Worm (Caenorhabditis elegans) whole organism, young adult: ENCODE results near the gene shw-1.

Source experiments
- B0336.3 ChIP-seq: fragments of 200-800 bp; sonication (Bioruptor generic); IDR thresholded peaks from 2 replicates; pipeline ENCODE4 v1.3.6; 2022; ENCODE audit warnings: missing genetic modification characterization, missing compliant biosample characterization
- C06A6.2 ChIP-seq: fragments of 200-800 bp; sonication (Bioruptor generic); conservative IDR thresholded peaks from 2 replicates; pipeline ENCODE4 v1.3.6; 2022; ENCODE audit warnings: missing genetic modification characterization, missing compliant biosample characterization
- C17E4.6 ChIP-seq: fragments of 200-800 bp; sonication (Bioruptor generic); IDR thresholded peaks from 2 replicates; pipeline ENCODE4 v1.3.6; 2022; ENCODE audit warnings: missing genetic modification reagents, missing genetic modification characterization, missing compliant biosample characterization
- D2030.7 ChIP-seq: fragments of 200-800 bp; sonication (Bioruptor generic); IDR thresholded peaks from 2 replicates; pipeline ENCODE4 v1.3.6; 2022; ENCODE audit warnings: missing genetic modification reagents, missing genetic modification characterization, missing compliant biosample characterization
- F10E7.11 ChIP-seq: sonication (generic microtip); optimal IDR thresholded peaks from 2 replicates; lab custom pipeline; 2017; ENCODE audit warnings: mild to moderate bottlenecking, missing genetic modification characterization, moderate library complexity, missing compliant biosample characterization
- F22D6.2 ChIP-seq: sonication (generic microtip); optimal IDR thresholded peaks from 2 replicates; lab custom pipeline; 2016; ENCODE audit warnings: mild to moderate bottlenecking, missing genetic modification characterization, missing compliant biosample characterization
- F33H1.4 ChIP-seq: fragments of 200-800 bp; sonication (Bioruptor generic); IDR thresholded peaks from 2 replicates; pipeline ENCODE4 v1.3.6; 2022; ENCODE audit warnings: missing genetic modification reagents, missing genetic modification characterization, missing compliant biosample characterization
- F57C9.4 ChIP-seq: sonication (generic microtip); optimal IDR thresholded peaks from 2 replicates; lab custom pipeline; 2017; ENCODE audit warnings: mild to moderate bottlenecking, missing genetic modification characterization, missing compliant biosample characterization
- K12H6.12 ChIP-seq: fragments of 200-800 bp; sonication (Bioruptor generic); optimal IDR thresholded peaks from 2 replicates; lab custom pipeline; 2018; ENCODE audit warnings: mild to moderate bottlenecking, missing genetic modification characterization, missing compliant biosample characterization
- T07F8.4 ChIP-seq: sonication (generic microtip); optimal IDR thresholded peaks from 2 replicates; lab custom pipeline; 2016; ENCODE audit warnings: mild to moderate bottlenecking, missing genetic modification characterization, moderate library complexity, missing compliant biosample characterization
- Y53F4B.3 ChIP-seq: fragments of 200-800 bp; sonication (Bioruptor generic); IDR thresholded peaks from 2 replicates; pipeline ENCODE4 v1.3.6; 2022; ENCODE audit warnings: missing genetic modification reagents, missing genetic modification characterization, missing compliant biosample characterization
- Y53G8AR.9 ChIP-seq: fragments of 200-800 bp; sonication (Bioruptor generic); conservative IDR thresholded peaks from 2 replicates; pipeline ENCODE4 v1.3.6; 2022; ENCODE audit warnings: missing genetic modification reagents, missing genetic modification characterization, missing compliant biosample characterization
- Y79H2A.3 ChIP-seq: fragments of 200-800 bp; sonication (Bioruptor generic); conservative IDR thresholded peaks from 2 replicates; pipeline ENCODE4 v1.3.6; 2022; ENCODE audit warnings: missing genetic modification reagents, missing genetic modification characterization, missing compliant biosample characterization
- ama-1 ChIP-seq, 3 experiments: fragments of 150-350 bp in 1 of 3; sonication (generic microtip) in 2 of 3; optimal IDR thresholded peaks; 2 replicates each; lab custom pipeline; 2014 to 2018; ENCODE audit warnings: missing biosample characterization in 2 of 3, missing genetic modification characterization in 2 of 3, missing genetic modification reagents in 2 of 3
- athp-1 ChIP-seq: sonication (generic microtip); optimal IDR thresholded peaks from 2 replicates; lab custom pipeline; 2017; ENCODE audit warnings: mild to moderate bottlenecking, missing genetic modification characterization, missing compliant biosample characterization
- attf-3 ChIP-seq: fragments of 200-800 bp; sonication (Bioruptor generic); conservative IDR thresholded peaks from 2 replicates; pipeline ENCODE4 v1.3.6; 2022; ENCODE audit warnings: missing genetic modification reagents, missing genetic modification characterization, missing compliant biosample characterization
- attf-6 ChIP-seq: fragments of 200-800 bp; sonication (Bioruptor generic); IDR thresholded peaks from 2 replicates; pipeline ENCODE4 v1.3.6; 2022; ENCODE audit warnings: missing genetic modification reagents, missing genetic modification characterization, missing compliant biosample characterization
- cebp-1 ChIP-seq, 2 experiments: fragments of 200-800 bp in 1 of 2; sonication (Bioruptor generic) in 1 of 2; sonication (generic microtip) in 1 of 2; IDR thresholded peaks in 1 of 2; optimal IDR thresholded peaks in 1 of 2; 2 replicates each; pipeline versions ENCODE4 v1.3.6 to Lab custom; 2017 to 2022; ENCODE audit warnings: missing compliant biosample characterization in 2 of 2, missing genetic modification characterization in 2 of 2, mild to moderate bottlenecking in 1 of 2, missing genetic modification reagents in 1 of 2, moderate library complexity in 1 of 2
- ceh-27 ChIP-seq: fragments of 200-800 bp; sonication (Bioruptor generic); optimal IDR thresholded peaks from 2 replicates; lab custom pipeline; 2018; ENCODE audit warnings: mild to moderate bottlenecking, missing genetic modification characterization, moderate library complexity, missing compliant biosample characterization
- die-1 ChIP-seq: sonication (generic microtip); optimal IDR thresholded peaks from 2 replicates; lab custom pipeline; 2016; ENCODE audit warnings: missing genotype, mild to moderate bottlenecking, missing genetic modification characterization, missing compliant biosample characterization
- dox-1 ChIP-seq: fragments of 200-800 bp; sonication (Bioruptor generic); IDR thresholded peaks from 2 replicates; pipeline ENCODE4 v1.3.6; 2022; ENCODE audit warnings: missing genetic modification reagents, missing genetic modification characterization, missing compliant biosample characterization
- efl-1 ChIP-seq: fragments of 150-350 bp; optimal IDR thresholded peaks from 2 replicates; lab custom pipeline; 2014; ENCODE audit warnings: missing biosample characterization, missing genetic modification reagents, missing genetic modification characterization
- egl-44 ChIP-seq: fragments of 200-800 bp; sonication (Bioruptor generic); IDR thresholded peaks from 2 replicates; pipeline ENCODE4 v1.3.6; 2022; ENCODE audit warnings: missing genetic modification reagents, missing genetic modification characterization, missing compliant biosample characterization
- ekl-4 ChIP-seq: fragments of 200-800 bp; sonication (Bioruptor generic); IDR thresholded peaks from 2 replicates; pipeline ENCODE4 v1.3.6; 2022; ENCODE audit warnings: missing genetic modification reagents, missing genetic modification characterization, missing compliant biosample characterization
- him-1 ChIP-seq: sonication (generic microtip); optimal IDR thresholded peaks from 2 replicates; lab custom pipeline; 2016; ENCODE audit warnings: missing genotype, missing genetic modification reagents, missing genetic modification characterization, missing compliant biosample characterization
- hlh-26 ChIP-seq: fragments of 200-800 bp; sonication (Bioruptor generic); conservative IDR thresholded peaks from 2 replicates; pipeline ENCODE4 v1.3.6; 2022; ENCODE audit warnings: missing genetic modification reagents, missing genetic modification characterization, missing compliant biosample characterization
- hrde-1 ChIP-seq: sonication (generic microtip); optimal IDR thresholded peaks from 2 replicates; lab custom pipeline; 2016; ENCODE audit warnings: missing genetic modification characterization, mild to moderate bottlenecking, missing compliant biosample characterization, moderate library complexity, missing genotype, missing genetic modification reagents, borderline replicate concordance
- lag-1 ChIP-seq: fragments of 200-800 bp; sonication (Bioruptor generic); IDR thresholded peaks from 2 replicates; pipeline ENCODE4 v1.3.6; 2022; ENCODE audit warnings: missing genetic modification reagents, missing genetic modification characterization, missing compliant biosample characterization
- madf-10 ChIP-seq: sonication (generic microtip); optimal IDR thresholded peaks from 2 replicates; lab custom pipeline; 2016; ENCODE audit warnings: mild to moderate bottlenecking, missing genetic modification characterization, missing compliant biosample characterization
- mes-4 ChIP-seq: sonication (generic microtip); optimal IDR thresholded peaks from 2 replicates; lab custom pipeline; 2016; ENCODE audit warnings: missing genotype, missing genetic modification characterization, missing compliant biosample characterization
- nhr-90 ChIP-seq: sonication (generic microtip); optimal IDR thresholded peaks from 2 replicates; lab custom pipeline; 2016; ENCODE audit warnings: missing genotype, mild to moderate bottlenecking, missing genetic modification characterization, missing compliant biosample characterization
- pbrm-1 ChIP-seq: fragments of 200-800 bp; sonication (Bioruptor generic); IDR thresholded peaks from 2 replicates; pipeline ENCODE4 v1.3.6; 2022; ENCODE audit warnings: missing genetic modification reagents, missing genetic modification characterization, missing compliant biosample characterization
- pha-4 ChIP-seq: fragments of 150-350 bp; sonication (generic microtip); optimal IDR thresholded peaks from 2 replicates; lab custom pipeline; 2014; ENCODE audit warnings: missing biosample characterization, missing genetic modification reagents, missing genetic modification characterization
- rcor-1 ChIP-seq: fragments of 200-800 bp; sonication (Bioruptor generic); IDR thresholded peaks from 2 replicates; pipeline ENCODE4 v1.3.6; 2022; ENCODE audit warnings: missing genetic modification reagents, missing genetic modification characterization, missing compliant biosample characterization
- rec-8 ChIP-seq, 2 experiments: sonication (generic microtip); optimal IDR thresholded peaks; 2 replicates each; lab custom pipeline; 2016; ENCODE audit warnings: mild to moderate bottlenecking in 2 of 2, missing genetic modification characterization in 2 of 2, missing genetic modification reagents in 2 of 2, missing genotype in 2 of 2, missing biosample characterization in 1 of 2, missing compliant biosample characterization in 1 of 2, moderate library complexity in 1 of 2
- rpc-1 ChIP-seq, 2 experiments: fragments of 150-350 bp in 1 of 2; sonication (generic microtip) in 1 of 2; optimal IDR thresholded peaks; 2 replicates each; lab custom pipeline; 2014 to 2018; ENCODE audit warnings: missing biosample characterization in 1 of 2, missing genetic modification characterization in 1 of 2, missing genetic modification reagents in 1 of 2, missing genotype in 1 of 2
- sdz-38 ChIP-seq: sonication (generic microtip); optimal IDR thresholded peaks from 2 replicates; lab custom pipeline; 2016; ENCODE audit warnings: missing genotype, missing genetic modification characterization, missing compliant biosample characterization
- snpc-1.1 ChIP-seq: sonication (generic microtip); optimal IDR thresholded peaks from 2 replicates; lab custom pipeline; 2017; ENCODE audit warnings: missing genetic modification characterization, mild to moderate bottlenecking, missing compliant biosample characterization, antibody characterized with exemption, moderate library complexity, missing genotype, missing genetic modification reagents; ENCODE audit not compliant: insufficient read depth
- tlf-1 ChIP-seq: fragments of 200-800 bp; sonication (Bioruptor generic); optimal IDR thresholded peaks from 2 replicates; lab custom pipeline; 2018; ENCODE audit warnings: mild to moderate bottlenecking, missing genetic modification characterization, missing compliant biosample characterization
- unc-130 ChIP-seq: sonication (generic microtip); optimal IDR thresholded peaks from 2 replicates; lab custom pipeline; 2016; ENCODE audit warnings: missing genetic modification reagents, missing genetic modification characterization, missing compliant biosample characterization
- zfh-2 ChIP-seq: fragments of 200-800 bp; sonication (Bioruptor generic); conservative IDR thresholded peaks from 2 replicates; pipeline ENCODE4 v1.3.6; 2022; ENCODE audit warnings: missing genetic modification reagents, missing genetic modification characterization, missing compliant biosample characterization
- ztf-25 ChIP-seq: fragments of 200-800 bp; sonication (Bioruptor generic); IDR thresholded peaks from 2 replicates; pipeline ENCODE4 v1.3.6; 2022; ENCODE audit warnings: missing genetic modification reagents, missing genetic modification characterization, missing compliant biosample characterization
- ztf-3 ChIP-seq: fragments of 200-800 bp; sonication (Bioruptor generic); optimal IDR thresholded peaks from 2 replicates; lab custom pipeline; 2018; ENCODE audit warnings: mild to moderate bottlenecking, missing genetic modification characterization, missing compliant biosample characterization

The shw-1 gene

DNA sequence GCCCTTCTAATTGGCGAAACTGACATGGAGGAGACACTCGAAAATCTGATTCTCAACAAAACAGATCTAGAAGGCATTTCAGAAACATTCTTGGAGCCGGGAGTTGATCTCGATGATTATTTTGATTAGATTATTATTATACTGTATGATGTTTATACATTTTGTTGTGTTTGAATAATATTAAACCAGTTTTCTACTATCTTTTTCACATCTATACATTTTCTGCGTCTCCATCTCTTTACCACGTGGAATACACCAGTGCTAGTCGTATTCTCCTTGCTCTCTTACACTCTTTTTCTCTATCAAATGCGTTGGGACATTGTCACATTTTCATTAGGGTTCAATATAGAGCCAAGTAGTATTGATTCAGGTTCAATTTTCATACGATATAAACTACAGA lies 8.2 kb upstream of the shw-1 start, which contains the start of gene C26D10.4:
Gene C26D10.4 (plus strand): TSS at position 301 of the 400 bp plus-strand sequence.
- TF ChIP-seq efl-1 (GFP tag; lab: Kevin White, UChicago), result no peak
- TF ChIP-seq F33H1.4 (GFP tag; lab: Robert Waterston, UW), result no peak
- no peak for TF ChIP-seq C17E4.6 (GFP tag; lab: Robert Waterston, UW)
- TF ChIP-seq him-1 (tag; lab: Kevin White, UChicago), result no peak
- no peak for TF ChIP-seq ekl-4 (GFP tag; lab: Robert Waterston, UW)
- TF ChIP-seq D2030.7 (GFP tag; lab: Robert Waterston, UW), result no peak
- TF ChIP-seq cebp-1 (GFP tag; IDR thresholded peaks at IDR 0.05; lab: Robert Waterston, UW), result no peak
- no peak for TF ChIP-seq cebp-1 (tag; optimal IDR thresholded peaks at IDR 0.05; lab: Kevin White, UChicago)
- no peak for TF ChIP-seq attf-3 (GFP tag; lab: Robert Waterston, UW)
- no peak for TF ChIP-seq mes-4 (tag; lab: Kevin White, UChicago)
- no peak for TF ChIP-seq ztf-25 (GFP tag; lab: Robert Waterston, UW)
- no peak for TF ChIP-seq nhr-90 (tag; lab: Kevin White, UChicago)

DNA sequence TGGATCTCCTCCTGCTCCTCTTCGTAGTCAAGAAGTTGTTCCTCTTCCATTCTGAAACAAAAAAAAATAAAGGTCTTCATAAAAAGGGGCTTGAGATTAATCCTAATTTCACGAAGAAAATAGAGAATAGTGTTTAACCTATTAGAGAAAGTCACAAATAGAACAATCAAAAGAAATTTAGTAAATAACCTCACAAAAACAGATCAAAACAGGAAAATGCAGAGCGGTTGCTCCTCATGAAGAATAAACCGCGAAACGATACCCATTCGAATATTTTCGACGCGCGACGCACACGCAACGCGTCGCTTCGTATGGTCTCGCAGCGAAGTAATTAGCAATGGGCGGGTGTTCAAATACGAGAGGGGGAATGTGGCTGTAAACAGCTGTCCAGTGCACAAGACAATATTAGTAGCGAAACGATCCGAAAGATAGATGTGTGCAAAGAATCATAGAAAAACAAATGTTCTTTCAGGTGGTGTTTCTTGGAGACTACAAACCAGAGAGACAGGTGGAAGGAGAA lies 7.6 kb upstream of the shw-1 start, which contains the start of gene hel-1:
Gene hel-1 (minus strand): TSS at position 51 of the 520 bp plus-strand sequence.
- TF ChIP-seq ama-1 (optimal IDR thresholded peaks at IDR 0.05; lab: Kevin White, UChicago), result no peak
- no peak for TF ChIP-seq ama-1 (GFP tag; optimal IDR thresholded peaks at IDR 0.05; lab: Kevin White, UChicago)
- no peak for TF ChIP-seq Y53F4B.3 (GFP tag; lab: Robert Waterston, UW)
- TF ChIP-seq F57C9.4 (tag; lab: Kevin White, UChicago), result no peak
- TF ChIP-seq attf-3 (GFP tag; lab: Robert Waterston, UW), result 0 out of 2 replicates have a peak, but pooled peaks have one; percentile 24
- TF ChIP-seq Y79H2A.3 (GFP tag; lab: Robert Waterston, UW), result no peak
- peak; percentile 61 for TF ChIP-seq madf-10 (tag; lab: Kevin White, UChicago)
- no peak for TF ChIP-seq C06A6.2 (GFP tag; lab: Robert Waterston, UW)
- no peak for TF ChIP-seq F22D6.2 (tag; lab: Kevin White, UChicago)
- no peak for TF ChIP-seq athp-1 (tag; lab: Kevin White, UChicago)
- peak; percentile 65 for TF ChIP-seq K12H6.12 (tag; lab: Kevin White, UChicago)
- TF ChIP-seq F33H1.4 (GFP tag; lab: Robert Waterston, UW), result peak; percentile 91
- peak; percentile 42; the same call in 1 of the 2 replicates for TF ChIP-seq dox-1 (GFP tag; lab: Robert Waterston, UW)
- no peak for TF ChIP-seq T07F8.4
- no peak for TF ChIP-seq F10E7.11 (tag; lab: Kevin White, UChicago)
- TF ChIP-seq him-1 (tag; lab: Kevin White, UChicago), result no peak
- TF ChIP-seq ceh-27 (GFP tag; lab: Kevin White, UChicago), result peak; percentile 79
- TF ChIP-seq B0336.3 (GFP tag; lab: Robert Waterston, UW), result no peak
- TF ChIP-seq lag-1 (GFP tag; lab: Robert Waterston, UW), result no peak
- TF ChIP-seq zfh-2 (GFP tag; lab: Robert Waterston, UW), result no peak
- no peak for TF ChIP-seq pha-4
- peak; percentile 91 for TF ChIP-seq efl-1 (GFP tag; lab: Kevin White, UChicago)
- TF ChIP-seq pbrm-1, result no peak
- peak; percentile 53; the same call in 1 of the 2 replicates for TF ChIP-seq Y53G8AR.9 (GFP tag; lab: Robert Waterston, UW)
- no peak for TF ChIP-seq ztf-3 (GFP tag; lab: Kevin White, UChicago)
- no peak for TF ChIP-seq hlh-26 (GFP tag; lab: Robert Waterston, UW)
- peak; percentile 2 for TF ChIP-seq tlf-1 (GFP tag; lab: Kevin White, UChicago)
- TF ChIP-seq rpc-1 (optimal IDR thresholded peaks at IDR 0.05; lab: Kevin White, UChicago), result no peak
- TF ChIP-seq rpc-1 (tag; optimal IDR thresholded peaks at IDR 0.05; lab: Kevin White, UChicago), result no peak
- no peak for TF ChIP-seq egl-44 (GFP tag; lab: Robert Waterston, UW)
- TF ChIP-seq nhr-90 (tag; lab: Kevin White, UChicago), result no peak
- TF ChIP-seq cebp-1 (GFP tag; IDR thresholded peaks at IDR 0.05; lab: Robert Waterston, UW), result no peak
- TF ChIP-seq cebp-1 (tag; optimal IDR thresholded peaks at IDR 0.05; lab: Kevin White, UChicago), result no peak
- no peak for TF ChIP-seq die-1 (tag; lab: Kevin White, UChicago)
- 0 out of 2 replicates have a peak, but pooled peaks have one; percentile 29 for TF ChIP-seq attf-6
- peak; percentile 46; the same call in 1 of the 2 replicates for TF ChIP-seq rcor-1
- no peak for TF ChIP-seq hrde-1
- TF ChIP-seq rec-8 (tag; optimal IDR thresholded peaks at IDR 0.05; lab: Kevin White, UChicago), result no peak
- TF ChIP-seq unc-130 (GFP tag; lab: Kevin White, UChicago), result no peak
- no peak for TF ChIP-seq snpc-1.1 (tag; lab: Kevin White, UChicago)
- TF ChIP-seq sdz-38, result no peak
